Worm (Caenorhabditis elegans) whole organism, mixed stage, embryonic: ENCODE measurements around the gene rund-1.

Source experiments
- cnd-1 ChIP-seq: fragments of 200-800 bp; sonication (Bioruptor generic); optimal IDR thresholded peaks from 2 replicates; lab custom pipeline; 2018; ENCODE audit warnings: mild to moderate bottlenecking, missing genetic modification characterization, missing compliant biosample characterization
- elt-3 ChIP-seq: fragments of 150-350 bp; optimal IDR thresholded peaks from 2 replicates; lab custom pipeline; 2014; ENCODE audit warnings: missing biosample characterization, missing genetic modification characterization
- nhr-2 ChIP-seq: fragments of 150-350 bp; optimal IDR thresholded peaks from 2 replicates; lab custom pipeline; 2014; ENCODE audit warnings: missing biosample characterization, missing genetic modification characterization
- nhr-237 ChIP-seq: fragments of 150-350 bp; optimal IDR thresholded peaks from 2 replicates; lab custom pipeline; 2014; ENCODE audit warnings: missing biosample characterization, missing genetic modification characterization
- nhr-76 ChIP-seq: sonication (generic microtip); optimal IDR thresholded peaks from 2 replicates; lab custom pipeline; 2017; ENCODE audit warnings: missing biosample characterization, missing genetic modification characterization
- snpc-4 ChIP-seq: fragments of 150-350 bp; optimal IDR thresholded peaks from 2 replicates; lab custom pipeline; 2014; ENCODE audit warnings: missing biosample characterization, missing genetic modification characterization
- tbx-8 ChIP-seq: fragments of 200-800 bp; sonication (Bioruptor generic); optimal IDR thresholded peaks from 2 replicates; lab custom pipeline; 2018; ENCODE audit warnings: mild to moderate bottlenecking, missing genetic modification characterization, moderate library complexity, missing compliant biosample characterization
- unc-120 ChIP-seq: sonication (generic microtip); optimal IDR thresholded peaks from 2 replicates; lab custom pipeline; 2017; ENCODE audit warnings: missing genetic modification characterization, missing compliant biosample characterization; ENCODE audit not compliant: poor library complexity, severe bottlenecking

ce11 chrX:680920-681319 lies 19.3 kb upstream of the rund-1 start, which contains the start of gene T19D7.7:
- TF ChIP-seq nhr-237 (tag; lab: Kevin White, UChicago): no peak
- no peak for TF ChIP-seq cnd-1 (tag; lab: Kevin White, UChicago)
- TF ChIP-seq snpc-4: no peak
- no peak for TF ChIP-seq elt-3 (tag; lab: Kevin White, UChicago)
- TF ChIP-seq nhr-76 (tag; lab: Kevin White, UChicago): no peak
- TF ChIP-seq tbx-8 (GFP tag; lab: Kevin White, UChicago): no peak
- no peak for TF ChIP-seq nhr-2 (tag; lab: Kevin White, UChicago)
- no peak for TF ChIP-seq unc-120 (tag; lab: Kevin White, UChicago)
